Worm (Caenorhabditis elegans): Measurements from ENCODE around the gene C24H12.6.

C24H12.6 gene

ce11 chrII:410832-411231 lies 7.8 kb downstream of the C24H12.6 start, which contains the start of the genes dnsn-1 and C24H12.4:
dnsn-1 (minus strand) TSS chrII:410932.
C24H12.4 (plus strand) TSS chrII:411222.
- TF ChIP-seq odd-2 (tag; optimal IDR thresholded peaks at IDR 0.05) (no peak), lim-6 (tag; optimal IDR thresholded peaks at IDR 0.05) (no peak), ceh-31 (tag; optimal IDR thresholded peaks at IDR 0.05) (peak; percentile 19), hlh-30 (tag; optimal IDR thresholded peaks at IDR 0.05; ENCODE audit: insufficient read depth) (peak; percentile 16), lin-11 (tag; optimal IDR thresholded peaks at IDR 0.05) (no peak), ceh-18 (tag; optimal IDR thresholded peaks at IDR 0.05) (peak; percentile 42), ceh-2 (tag; optimal IDR thresholded peaks at IDR 0.05) (no peak), ceh-30 (tag; optimal IDR thresholded peaks at IDR 0.05) (peak; percentile 91), syd-9 (tag; optimal IDR thresholded peaks at IDR 0.05) (no peak), pha-4 (tag; optimal IDR thresholded peaks at IDR 0.05) (no peak), pros-1 (tag; optimal IDR thresholded peaks at IDR 0.05) (peak; percentile 2), unc-55 (GFP tag; optimal IDR thresholded peaks at IDR 0.05) (peak; percentile 71), zip-5 (tag; optimal IDR thresholded peaks at IDR 0.05) (no peak), sdc-2 (tag; optimal IDR thresholded peaks at IDR 0.05) (no peak), tbx-2 (tag; optimal IDR thresholded peaks at IDR 0.05) (peak; percentile 55), eyg-1 (tag; optimal IDR thresholded peaks at IDR 0.05) (no peak), nfya-1 (tag; optimal IDR thresholded peaks at IDR 0.05) (peak; percentile 78), ztf-16 (tag; optimal IDR thresholded peaks at IDR 0.05) (peak; percentile 1), fkh-6 (tag; optimal IDR thresholded peaks at IDR 0.05) (no peak), hlh-6 (tag; optimal IDR thresholded peaks at IDR 0.05) (no peak), pax-1 (tag; optimal IDR thresholded peaks at IDR 0.05) (peak; percentile 66), ceh-34 (tag; optimal IDR thresholded peaks at IDR 0.05) (no peak), rnt-1 (tag; optimal IDR thresholded peaks at IDR 0.05) (no peak), elt-2 (tag; optimal IDR thresholded peaks at IDR 0.05) (peak; percentile 35), unc-42 (tag; optimal IDR thresholded peaks at IDR 0.05) (peak; percentile 59)

ce11 chrII:402435-402834 lies 16.2 kb downstream of the C24H12.6 start, which contains the start of gene clec-10:
clec-10 (plus strand) TSS chrII:402678.
- TF ChIP-seq lim-6 (tag; optimal IDR thresholded peaks at IDR 0.05) (no peak), hlh-30 (tag; optimal IDR thresholded peaks at IDR 0.05; ENCODE audit: insufficient read depth) (no peak), gmeb-2 (tag; optimal IDR thresholded peaks at IDR 0.05) (no peak), fkh-6 (tag; optimal IDR thresholded peaks at IDR 0.05) (no peak), nhr-232 (tag; optimal IDR thresholded peaks at IDR 0.05) (no peak)

- peak; percentile 8 for TF ChIP-seq nfya-1 (tag; optimal IDR thresholded peaks at IDR 0.05)
- 0 out of 2 replicates have a peak, but pooled peaks have one; percentile 7 for TF ChIP-seq unc-3 (GFP tag; conservative IDR thresholded peaks at IDR 0.05)
- TF ChIP-seq unc-3 (tag; optimal IDR thresholded peaks at IDR 0.05), result peak; percentile 63
- TF ChIP-seq ceh-14 (tag; optimal IDR thresholded peaks at IDR 0.05), result no peak
- peak; percentile 9 for TF ChIP-seq ceh-31 (tag; optimal IDR thresholded peaks at IDR 0.05)
- TF ChIP-seq dmd-4 (tag; optimal IDR thresholded peaks at IDR 0.05; ENCODE audit: borderline replicate concordance), result no peak
- TF ChIP-seq eyg-1 (tag; optimal IDR thresholded peaks at IDR 0.05), result no peak
- peak; percentile 41 for TF ChIP-seq unc-42 (tag; optimal IDR thresholded peaks at IDR 0.05)
Observed at ce11 chrII:401211-401610, 17.5 kb downstream of the C24H12.6 start.

- TF ChIP-seq hlh-8 (tag; optimal IDR thresholded peaks at IDR 0.05) (no peak), unc-42 (tag; optimal IDR thresholded peaks at IDR 0.05) (peak; percentile 81)
Observed at ce11 chrII:400167-400566, 18.5 kb downstream of the C24H12.6 start.

- no peak for TF ChIP-seq ets-4 (tag; optimal IDR thresholded peaks at IDR 0.05)
- no peak for TF ChIP-seq ceh-30 (tag; optimal IDR thresholded peaks at IDR 0.05)
- TF ChIP-seq hlh-8 (tag; optimal IDR thresholded peaks at IDR 0.05), result no peak
- no peak for TF ChIP-seq fax-1 (tag; optimal IDR thresholded peaks at IDR 0.05)
- TF ChIP-seq pros-1 (tag; optimal IDR thresholded peaks at IDR 0.05), result no peak
- no peak for TF ChIP-seq Y22D7AL.16 (tag; optimal IDR thresholded peaks at IDR 0.05)
- no peak for TF ChIP-seq F13H6.1 (tag; optimal IDR thresholded peaks at IDR 0.05)
- TF ChIP-seq rnt-1 (tag; optimal IDR thresholded peaks at IDR 0.05), result no peak
- TF ChIP-seq che-1 (tag; optimal IDR thresholded peaks at IDR 0.05), result no peak
- no peak for TF ChIP-seq T23F11.4 (GFP tag; optimal IDR thresholded peaks at IDR 0.05)
- TF ChIP-seq lin-11 (tag; optimal IDR thresholded peaks at IDR 0.05), result no peak
- no peak for TF ChIP-seq elt-4 (tag; optimal IDR thresholded peaks at IDR 0.05)
- TF ChIP-seq pat-9 (tag; optimal IDR thresholded peaks at IDR 0.05), result no peak
- no peak for TF ChIP-seq unc-55 (GFP tag; optimal IDR thresholded peaks at IDR 0.05)
- TF ChIP-seq ceh-22 (tag; optimal IDR thresholded peaks at IDR 0.05), result no peak
- no peak for TF ChIP-seq sox-4 (tag; optimal IDR thresholded peaks at IDR 0.05)
- no peak for TF ChIP-seq tbx-2 (tag; optimal IDR thresholded peaks at IDR 0.05)
Observed at ce11 chrII:399321-399720, 19.4 kb downstream of the C24H12.6 start, which contains the start of gene C03H5.6. C03H5.6 (minus strand) TSS chrII:399421.

Measured in whole organism, late embryonic.